Fruit fly (Drosophila melanogaster) whole organism, embryonic: ENCODE data around the gene CG34149.
A peak's percentile ranks its signal among the peaks of the same experiment; 100 is the strongest.

ENCODE experiments used
- Atf-2 ChIP-seq: fragments of 200-800 bp; sonication (Bioruptor generic); optimal IDR thresholded peaks from 2 replicates; lab custom pipeline; 2016; ENCODE audit warnings: missing biosample characterization, missing genetic modification characterization
- Atf3 ChIP-seq: fragments of 200-800 bp; sonication (Bioruptor generic); optimal IDR thresholded peaks from 3 replicates; lab custom pipeline; 2016; ENCODE audit warnings: missing biosample characterization, missing genetic modification characterization
- CG10543 ChIP-seq: fragments of 200-800 bp; sonication (Bioruptor generic); optimal IDR thresholded peaks from 3 replicates; lab custom pipeline; 2017; ENCODE audit warnings: missing biosample characterization, mild to moderate bottlenecking, missing genetic modification characterization, moderate library complexity
- CG11695 ChIP-seq: fragments of 200-800 bp; sonication (Bioruptor generic); IDR thresholded peaks from 3 replicates; pipeline ENCODE4 v1.3.6; 2022; ENCODE audit warnings: missing biosample characterization, missing genetic modification characterization
- CG12104 ChIP-seq: fragments of 200-800 bp; sonication (Bioruptor generic); optimal IDR thresholded peaks from 3 replicates; lab custom pipeline; 2016; ENCODE audit warnings: missing biosample characterization, missing genetic modification characterization
- CG13624 ChIP-seq: fragments of 200-800 bp; sonication (Bioruptor generic); optimal IDR thresholded peaks from 2 replicates; lab custom pipeline; 2016; ENCODE audit warnings: missing biosample characterization, missing genetic modification characterization
- CG1792 ChIP-seq: fragments of 200-800 bp; sonication (Bioruptor generic); optimal IDR thresholded peaks from 2 replicates; lab custom pipeline; 2016; ENCODE audit warnings: missing biosample characterization, missing genetic modification characterization
- CG18476 ChIP-seq: fragments of 200-800 bp; sonication (Bioruptor generic); optimal IDR thresholded peaks from 2 replicates; lab custom pipeline; 2016; ENCODE audit warnings: missing biosample characterization, mild to moderate bottlenecking, missing genetic modification characterization
- CG2129 ChIP-seq: fragments of 200-800 bp; sonication (Bioruptor generic); IDR thresholded peaks from 2 replicates; pipeline ENCODE4 v1.3.6; 2022; ENCODE audit warnings: missing biosample characterization, missing genetic modification characterization; ENCODE audit not compliant: partially characterized antibody
- CG33213 ChIP-seq: fragments of 200-800 bp; sonication (Bioruptor generic); optimal IDR thresholded peaks from 3 replicates; lab custom pipeline; 2016; ENCODE audit warnings: missing biosample characterization, missing genetic modification characterization
- CG4617 ChIP-seq: fragments of 200-800 bp; sonication (Bioruptor generic); optimal IDR thresholded peaks from 3 replicates; lab custom pipeline; 2016; ENCODE audit warnings: missing biosample characterization, missing genetic modification characterization, borderline replicate concordance
- CG4730 ChIP-seq: fragments of 200-800 bp; sonication (Bioruptor generic); IDR thresholded peaks from 2 replicates; pipeline ENCODE4 v1.3.6; 2022; ENCODE audit warnings: missing biosample characterization, missing genetic modification characterization
- CG7357 ChIP-seq: fragments of 200-800 bp; sonication (Bioruptor generic); IDR thresholded peaks from 3 replicates; pipeline ENCODE4 v1.3.6; 2022; ENCODE audit warnings: missing biosample characterization, missing genetic modification characterization
- CG7745 ChIP-seq: fragments of 200-800 bp; sonication (Bioruptor generic); optimal IDR thresholded peaks from 2 replicates; lab custom pipeline; 2018; ENCODE audit warnings: missing biosample characterization, mild to moderate bottlenecking, missing genetic modification characterization, moderate library complexity
- CG7839 ChIP-seq: fragments of 200-800 bp; sonication (Bioruptor generic); optimal IDR thresholded peaks from 3 replicates; lab custom pipeline; 2018; ENCODE audit warnings: missing biosample characterization, mild to moderate bottlenecking, missing genetic modification characterization, moderate library complexity
- CG7987 ChIP-seq: fragments of 200-800 bp; sonication (Bioruptor generic); optimal IDR thresholded peaks from 2 replicates; lab custom pipeline; 2018; ENCODE audit warnings: missing biosample characterization, mild to moderate bottlenecking, missing genetic modification characterization, moderate library complexity
- Doc3 ChIP-seq: fragments of 200-800 bp; sonication (Bioruptor generic); IDR thresholded peaks from 3 replicates; pipeline ENCODE4 v1.3.6; 2022; ENCODE audit warnings: missing biosample characterization, missing genetic modification characterization; ENCODE audit not compliant: partially characterized antibody
- Dref ChIP-seq: fragments of 200-800 bp; sonication (Bioruptor generic); IDR thresholded peaks from 2 replicates; pipeline ENCODE4 v1.3.6; 2022; ENCODE audit warnings: missing biosample characterization, missing genetic modification characterization
- Drgx ChIP-seq: fragments of 200-800 bp; sonication (Bioruptor generic); IDR thresholded peaks from 2 replicates; pipeline ENCODE4 v1.3.6; 2022; ENCODE audit warnings: missing biosample characterization, missing genetic modification characterization
- HHEX ChIP-seq: fragments of 200-800 bp; sonication (Bioruptor generic); optimal IDR thresholded peaks from 3 replicates; lab custom pipeline; 2017; ENCODE audit warnings: missing biosample characterization, mild to moderate bottlenecking, missing genetic modification characterization, missing genetic modification reagents
- HLH4C ChIP-seq: fragments of 200-800 bp; sonication (Bioruptor generic); IDR thresholded peaks from 3 replicates; pipeline ENCODE4 v1.3.6; 2022; ENCODE audit warnings: missing biosample characterization, missing genetic modification characterization; ENCODE audit not compliant: partially characterized antibody
- Hand ChIP-seq: fragments of 200-800 bp; sonication (Bioruptor generic); optimal IDR thresholded peaks from 2 replicates; lab custom pipeline; 2017; ENCODE audit warnings: mild to moderate bottlenecking, missing biosample characterization, missing genetic modification reagents, missing genetic modification characterization
- Hmx ChIP-seq: fragments of 200-800 bp; sonication (Bioruptor generic); optimal IDR thresholded peaks from 2 replicates; lab custom pipeline; 2016; ENCODE audit warnings: missing biosample characterization, missing genetic modification characterization
- Hr3 ChIP-seq: fragments of 200-800 bp; sonication (Bioruptor generic); optimal IDR thresholded peaks from 3 replicates; lab custom pipeline; 2016; ENCODE audit warnings: missing biosample characterization, missing genetic modification characterization
- Med ChIP-seq: fragments of 200-800 bp; sonication (Bioruptor generic); peaks from one replicate; lab custom pipeline; 2016; ENCODE audit warnings: missing biosample characterization, missing genetic modification characterization, mild to moderate bottlenecking, inconsistent platforms, moderate library complexity
- NfI ChIP-seq: fragments of 200-800 bp; sonication (Bioruptor generic); optimal IDR thresholded peaks from 3 replicates; lab custom pipeline; 2018; ENCODE audit warnings: missing biosample characterization, mild to moderate bottlenecking, missing genetic modification characterization, moderate library complexity
- PHDP ChIP-seq: fragments of 200-800 bp; sonication (Bioruptor generic); optimal IDR thresholded peaks from 3 replicates; lab custom pipeline; 2018; ENCODE audit warnings: missing biosample characterization, mild to moderate bottlenecking, missing genetic modification characterization, moderate library complexity
- Sry-β ChIP-seq: fragments of 200-800 bp; sonication (Bioruptor generic); optimal IDR thresholded peaks from 2 replicates; lab custom pipeline; 2018; ENCODE audit warnings: missing biosample characterization, mild to moderate bottlenecking, missing genetic modification characterization, moderate library complexity
- ap ChIP-seq: fragments of 200-800 bp; sonication (Bioruptor generic); IDR thresholded peaks from 2 replicates; pipeline ENCODE4 v1.3.6; 2022; ENCODE audit warnings: missing biosample characterization, missing genetic modification characterization
- ash1 ChIP-seq: fragments of 200-800 bp; sonication (Bioruptor generic); optimal IDR thresholded peaks from 2 replicates; lab custom pipeline; 2018; ENCODE audit warnings: missing biosample characterization, mild to moderate bottlenecking, missing genetic modification characterization
- az2 ChIP-seq: fragments of 200-800 bp; sonication (Bioruptor generic); optimal IDR thresholded peaks from 3 replicates; lab custom pipeline; 2016; ENCODE audit warnings: missing biosample characterization, missing genetic modification characterization
- bcd ChIP-seq: fragments of 200-800 bp; sonication (Bioruptor generic); optimal IDR thresholded peaks from 2 replicates; lab custom pipeline; 2017; ENCODE audit warnings: missing biosample characterization, mild to moderate bottlenecking, missing genetic modification characterization
- bigmax ChIP-seq: fragments of 200-800 bp; sonication (Bioruptor generic); optimal IDR thresholded peaks from 2 replicates; lab custom pipeline; 2018; ENCODE audit warnings: missing biosample characterization, mild to moderate bottlenecking, missing genetic modification characterization
- bowl ChIP-seq: fragments of 200-800 bp; sonication (Bioruptor generic); IDR thresholded peaks from 2 replicates; pipeline ENCODE4 v1.3.6; 2022; ENCODE audit warnings: missing biosample characterization, missing genetic modification characterization
- btn ChIP-seq: fragments of 200-800 bp; sonication (Bioruptor generic); optimal IDR thresholded peaks from 2 replicates; lab custom pipeline; 2016; ENCODE audit warnings: missing biosample characterization, missing genetic modification characterization
- cg ChIP-seq: fragments of 200-800 bp; sonication (Bioruptor generic); optimal IDR thresholded peaks from 3 replicates; lab custom pipeline; 2019; ENCODE audit warnings: missing biosample characterization, mild to moderate bottlenecking, missing genetic modification characterization, moderate library complexity
- crc ChIP-seq: fragments of 200-800 bp; sonication (Bioruptor generic); optimal IDR thresholded peaks from 2 replicates; lab custom pipeline; 2016; ENCODE audit warnings: missing biosample characterization, missing genetic modification characterization
- dpn ChIP-seq, 2 experiments: fragments of 200-800 bp; sonication (Bioruptor generic); optimal IDR thresholded peaks; 3 replicates each; lab custom pipeline; 2016; ENCODE audit warnings: missing biosample characterization in 2 of 2, missing genetic modification characterization in 2 of 2
- fd102C ChIP-seq: fragments of 200-800 bp; sonication (Bioruptor generic); optimal IDR thresholded peaks from 2 replicates; lab custom pipeline; 2018; ENCODE audit warnings: missing biosample characterization, mild to moderate bottlenecking, missing genetic modification characterization, moderate library complexity
- ftz-f1 ChIP-seq: fragments of 200-800 bp; sonication (Bioruptor generic); optimal IDR thresholded peaks from 2 replicates; lab custom pipeline; 2016; ENCODE audit warnings: missing biosample characterization, missing genetic modification characterization
- gcm ChIP-seq: fragments of 200-800 bp; sonication (Bioruptor generic); optimal IDR thresholded peaks from 2 replicates; lab custom pipeline; 2019; ENCODE audit warnings: missing biosample characterization, mild to moderate bottlenecking, missing genetic modification characterization, moderate library complexity
- her ChIP-seq: fragments of 200-800 bp; sonication (Bioruptor generic); optimal IDR thresholded peaks from 2 replicates; lab custom pipeline; 2016; ENCODE audit warnings: missing biosample characterization, missing genetic modification characterization
- insv ChIP-seq, 2 experiments: fragments of 200-800 bp; sonication (Bioruptor generic); optimal IDR thresholded peaks; 3 replicates each; lab custom pipeline; 2016 to 2018; ENCODE audit warnings: missing biosample characterization in 2 of 2, missing genetic modification characterization in 2 of 2
- kah ChIP-seq: fragments of 200-800 bp; sonication (Bioruptor generic); optimal IDR thresholded peaks from 2 replicates; lab custom pipeline; 2018; ENCODE audit warnings: missing biosample characterization, mild to moderate bottlenecking, missing genetic modification characterization
- lola ChIP-seq, 3 experiments: fragments of >200 bp in 2 of 3; fragments of 200-800 bp in 1 of 3; sonication (Bioruptor generic) in 1 of 3; optimal IDR thresholded peaks; 2 replicates each; lab custom pipeline; 2017 to 2019; ENCODE audit warnings: missing biosample characterization in 3 of 3, missing genetic modification characterization in 3 of 3, mild to moderate bottlenecking in 1 of 3, moderate library complexity in 1 of 3
- onecut ChIP-seq: fragments of 200-800 bp; sonication (Bioruptor generic); IDR thresholded peaks from 2 replicates; pipeline ENCODE4 v1.3.6; 2022; ENCODE audit warnings: missing biosample characterization, missing genetic modification characterization
- phol ChIP-seq: fragments of 200-800 bp; sonication (Bioruptor generic); optimal IDR thresholded peaks from 3 replicates; lab custom pipeline; 2018; ENCODE audit warnings: missing biosample characterization, mild to moderate bottlenecking, missing genetic modification characterization, moderate library complexity
- ranshi ChIP-seq: fragments of 200-800 bp; sonication (Bioruptor generic); IDR thresholded peaks from 2 replicates; pipeline ENCODE4 v1.3.6; 2022; ENCODE audit warnings: missing biosample characterization, missing genetic modification characterization
- wdn ChIP-seq: fragments of 200-800 bp; sonication (Bioruptor generic); IDR thresholded peaks from 2 replicates; pipeline ENCODE4 v1.3.6; 2022; ENCODE audit warnings: missing biosample characterization, missing genetic modification characterization

Gene CG34149

dm6 chr3R:22362218-22362907, 17.6 kb upstream of the CG34149 start, which contains the start of the genes JMJD6, CG7071 and Muted (continued):
- TF ChIP-seq CG7987 (GFP tag; lab: Kevin White, UChicago): peak; percentile 86
- TF ChIP-seq CG13624 (GFP tag; lab: Kevin White, UChicago): peak; percentile 89
- TF ChIP-seq CG7745 (tag; lab: Kevin White, UChicago): peak; percentile 13
- peak; percentile 93 for TF ChIP-seq ranshi (GFP tag; lab: Robert Waterston, UW)
- TF ChIP-seq CG10543 (GFP tag; lab: Kevin White, UChicago): peak; percentile 94
- peak; percentile 45 for TF ChIP-seq fd102C (GFP tag; lab: Kevin White, UChicago)
- peak; percentile 92 for TF ChIP-seq PHDP (tag; lab: Kevin White, UChicago)
- peak; percentile 92 for TF ChIP-seq Hr3 (GFP tag; lab: Kevin White, UChicago)
- TF ChIP-seq lola (GFP tag; optimal IDR thresholded peaks at IDR 0.05; lab: Kevin White, UChicago): peak in 1 of 3 experiments; percentile 88
- TF ChIP-seq NfI: peak; percentile 95
- peak; percentile 88 to 94 for TF ChIP-seq dpn (GFP tag; optimal IDR thresholded peaks at IDR 0.05; lab: Kevin White, UChicago)
- TF ChIP-seq CG4730: peak; percentile 87
- TF ChIP-seq bcd: peak; percentile 90
- peak; percentile 75 for TF ChIP-seq Hand
- TF ChIP-seq CG4617 (GFP tag; lab: Kevin White, UChicago): peak; percentile 80
- TF ChIP-seq Atf-2 (GFP tag; lab: Kevin White, UChicago): peak; percentile 87
- TF ChIP-seq HHEX (GFP tag; lab: Kevin White, UChicago): peak; percentile 87
- peak; percentile 79 for TF ChIP-seq CG2129 (GFP tag; lab: Robert Waterston, UW)
- TF ChIP-seq CG7839 (tag; lab: Kevin White, UChicago): peak; percentile 85
- peak; percentile 30 for TF ChIP-seq her (GFP tag; lab: Kevin White, UChicago)
- peak; percentile 15 for TF ChIP-seq btn (GFP tag; lab: Kevin White, UChicago)
- peak; percentile 44 for TF ChIP-seq ash1
- TF ChIP-seq HLH4C (GFP tag; lab: Robert Waterston, UW): peak; percentile 68
- TF ChIP-seq wdn (GFP tag; lab: Robert Waterston, UW): peak; percentile 84
- TF ChIP-seq az2 (GFP tag; lab: Kevin White, UChicago): peak; percentile 94
- peak; percentile 91 for TF ChIP-seq CG12104 (GFP tag; lab: Kevin White, UChicago)
- TF ChIP-seq bowl (GFP tag; lab: Robert Waterston, UW): peak; percentile 67; the same call in 1 of the 2 replicates
- TF ChIP-seq Dref: peak; percentile 43
- peak; percentile 65 for TF ChIP-seq CG1792 (GFP tag; lab: Kevin White, UChicago)
- peak; percentile 88 for TF ChIP-seq gcm
- peak; percentile 87 for TF ChIP-seq CG11695 (GFP tag; lab: Robert Waterston, UW)
- peak; percentile 59 for TF ChIP-seq kah
- TF ChIP-seq Med (GFP tag; lab: Kevin White, UChicago): peak; percentile 98
- TF ChIP-seq CG18476 (GFP tag; lab: Kevin White, UChicago): peak; percentile 89
- peak; percentile 86 for TF ChIP-seq Atf3 (GFP tag; lab: Kevin White, UChicago)
- TF ChIP-seq phol (tag; lab: Kevin White, UChicago): peak; percentile 93
- no peak for TF ChIP-seq bigmax (GFP tag; lab: Kevin White, UChicago)
- TF ChIP-seq ap (GFP tag; lab: Robert Waterston, UW): peak; percentile 87
- TF ChIP-seq ftz-f1 (GFP tag; lab: Kevin White, UChicago): peak; percentile 74
- peak; percentile 56 for TF ChIP-seq Sry-β (GFP tag; lab: Kevin White, UChicago)
- TF ChIP-seq Doc3: peak; percentile 89
- peak; percentile 81 for TF ChIP-seq CG33213 (GFP tag; lab: Kevin White, UChicago)
- TF ChIP-seq insv (GFP tag; optimal IDR thresholded peaks at IDR 0.05; lab: Kevin White, UChicago): peak in 1 of 2 experiments; percentile 75
- peak; percentile 77 for TF ChIP-seq crc (GFP tag; lab: Kevin White, UChicago)
- peak; percentile 85 for TF ChIP-seq CG7357 (GFP tag; lab: Robert Waterston, UW)
- TF ChIP-seq Hmx (GFP tag; lab: Kevin White, UChicago): peak; percentile 73
- peak; percentile 85 for TF ChIP-seq Drgx (GFP tag; lab: Robert Waterston, UW)
- no peak for TF ChIP-seq cg (GFP tag; lab: Kevin White, UChicago)
- TF ChIP-seq onecut (GFP tag; lab: Robert Waterston, UW): peak; percentile 72
